Worm (Caenorhabditis elegans): Measurements from ENCODE around the gene K09F6.7.

DNA sequence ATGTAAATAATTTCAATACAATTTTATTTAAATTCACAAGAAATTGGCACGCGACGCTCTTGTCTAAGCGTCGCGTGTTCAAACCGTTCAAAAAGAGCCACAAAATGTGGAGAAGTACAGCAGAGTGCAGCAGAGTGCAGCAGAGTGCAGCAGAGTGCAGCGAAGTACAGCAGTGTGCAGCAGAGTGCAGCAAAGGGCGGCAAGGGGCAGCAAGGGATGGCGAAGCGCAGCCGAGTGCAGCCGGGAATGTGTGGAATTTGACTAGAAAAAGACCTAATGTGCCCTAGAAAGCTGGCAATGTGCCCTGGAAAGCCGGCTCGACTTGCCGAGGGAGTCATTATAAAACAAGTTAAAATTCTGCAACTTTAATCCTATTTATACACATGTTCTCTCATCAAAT lies 12.7 kb downstream of the K09F6.7 start, which contains the start of gene K09F6.6:
- no peak for TF ChIP-seq elt-2 (tag; optimal IDR thresholded peaks at IDR 0.05)
- no peak for TF ChIP-seq fax-1 (tag; optimal IDR thresholded peaks at IDR 0.05)
- no peak for TF ChIP-seq npax-4 (tag; optimal IDR thresholded peaks at IDR 0.05)
- TF ChIP-seq pha-4 (tag; optimal IDR thresholded peaks at IDR 0.05), result no peak
- no peak for TF ChIP-seq tbx-7 (tag; optimal IDR thresholded peaks at IDR 0.05)
- no peak for TF ChIP-seq ceh-48 (tag; optimal IDR thresholded peaks at IDR 0.05)
- TF ChIP-seq ahr-1 (tag; optimal IDR thresholded peaks at IDR 0.05), result no peak
- TF ChIP-seq F13H6.1 (tag; optimal IDR thresholded peaks at IDR 0.05), result no peak
- TF ChIP-seq ceh-24 (tag; optimal IDR thresholded peaks at IDR 0.05), result no peak

All from whole organism, late embryonic.